Worm (Caenorhabditis elegans): ENCODE measurements around the gene Y45G5AM.9.

DNA sequence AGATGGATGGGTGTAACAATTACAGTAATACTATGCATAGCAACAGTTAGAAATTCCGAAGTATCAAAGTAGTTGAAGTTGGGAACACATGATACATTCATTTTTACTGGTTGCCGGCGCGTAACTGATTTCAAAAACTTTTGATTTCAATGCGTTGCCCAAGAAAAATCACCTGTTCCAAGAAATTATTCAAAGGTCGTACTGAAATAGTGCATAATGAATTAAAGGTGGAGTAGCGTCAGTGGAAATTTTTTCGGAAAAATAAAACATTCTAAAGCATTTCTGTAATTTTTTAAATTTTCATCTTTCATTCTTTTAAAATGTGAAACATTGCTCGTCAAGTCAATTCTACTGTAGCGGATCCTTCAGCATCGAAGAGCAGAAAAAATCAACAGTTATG is 45.9 kb upstream of the Y45G5AM.9 start, which contains the start of gene srh-204:
- TF ChIP-seq ama-1 (optimal IDR thresholded peaks at IDR 0.05) (no peak), unc-62 (GFP tag; optimal IDR thresholded peaks at IDR 0.05 in 1 of 2) (no peak), unc-62 (tag; optimal IDR thresholded peaks at IDR 0.05) (no peak), fos-1 (tag; optimal IDR thresholded peaks at IDR 0.05) (no peak), egl-27 (tag; optimal IDR thresholded peaks at IDR 0.05) (no peak), snpc-1.2 (GFP tag; IDR thresholded peaks at IDR 0.05) (no peak), lsy-2 (tag; optimal IDR thresholded peaks at IDR 0.05) (no peak), lim-7 (GFP tag; IDR thresholded peaks at IDR 0.05) (no peak), hlh-30 (tag; optimal IDR thresholded peaks at IDR 0.05; ENCODE audit: insufficient read depth) (no peak), nhr-11 (tag; optimal IDR thresholded peaks at IDR 0.05) (no peak), ceh-82 (tag; optimal IDR thresholded peaks at IDR 0.05) (no peak), fkh-10 (GFP tag; optimal IDR thresholded peaks at IDR 0.05) (no peak), mep-1 (tag; optimal IDR thresholded peaks at IDR 0.05) (no peak), pha-4 (GFP tag; IDR thresholded peaks at IDR 0.05) (no peak), pha-4 (tag; optimal IDR thresholded peaks at IDR 0.05) (no peak), F49E8.2 (tag; optimal IDR thresholded peaks at IDR 0.05; ENCODE audit: borderline replicate concordance) (no peak)
